Worm (Caenorhabditis elegans): ENCODE data around the gene D1086.3.
A peak's percentile ranks its signal among the peaks of the same experiment; 100 is the strongest.

D1086.3 gene

ce11 chrV:14094546-14094945 is 2.0 kb downstream of the D1086.3 start:
- TF ChIP-seq elt-2 (tag; optimal IDR thresholded peaks at IDR 0.05) (no peak), nhr-237 (tag; optimal IDR thresholded peaks at IDR 0.05) (no peak), aly-2 (tag; optimal IDR thresholded peaks at IDR 0.05) (no peak), hlh-4 (tag; optimal IDR thresholded peaks at IDR 0.05) (no peak), nhr-12 (tag; optimal IDR thresholded peaks at IDR 0.05) (no peak), irx-1 (tag; optimal IDR thresholded peaks at IDR 0.05) (no peak), ztf-4 (tag; optimal IDR thresholded peaks at IDR 0.05) (no peak), snu-23 (GFP tag; optimal IDR thresholded peaks at IDR 0.05) (no peak), unc-30 (tag; optimal IDR thresholded peaks at IDR 0.05) (no peak), lsy-2 (tag; optimal IDR thresholded peaks at IDR 0.05) (no peak), unc-130 (tag; optimal IDR thresholded peaks at IDR 0.05) (no peak), ceh-82 (tag; optimal IDR thresholded peaks at IDR 0.05) (no peak), tlp-1 (tag; optimal IDR thresholded peaks at IDR 0.05) (no peak), swsn-7 (tag; optimal IDR thresholded peaks at IDR 0.05) (no peak), rnt-1 (tag; optimal IDR thresholded peaks at IDR 0.05) (no peak), nhr-90 (tag; optimal IDR thresholded peaks at IDR 0.05; ENCODE audit: poor library complexity) (no peak), ets-5 (GFP tag; IDR thresholded peaks at IDR 0.05) (no peak), ama-1 (optimal IDR thresholded peaks at IDR 0.05) (no peak), mab-9 (GFP tag; IDR thresholded peaks at IDR 0.05) (no peak), nhr-71 (tag; optimal IDR thresholded peaks at IDR 0.05) (no peak)

DNA sequence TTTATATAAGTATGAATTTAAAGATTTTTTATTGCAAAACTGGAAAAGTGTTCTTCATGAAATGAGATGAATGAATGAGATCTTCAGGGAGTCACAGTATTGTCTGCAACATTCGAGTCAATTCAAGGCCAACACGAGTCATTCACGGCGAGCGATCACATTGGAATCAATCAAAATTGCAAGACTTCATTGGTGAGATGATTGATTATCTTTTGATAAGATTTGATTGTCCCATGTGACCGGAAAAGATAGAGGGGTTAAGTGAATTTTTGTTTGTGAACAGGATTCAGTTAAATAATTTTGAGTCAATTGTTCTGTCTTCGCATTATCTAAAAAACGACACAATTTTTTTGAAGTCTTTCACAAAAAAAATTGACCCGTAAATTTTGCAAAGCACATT is 2.4 kb downstream of the D1086.3 start:
- TF ChIP-seq efl-3 (GFP tag; optimal IDR thresholded peaks at IDR 0.05) (no peak), lin-39 (tag; optimal IDR thresholded peaks at IDR 0.05) (no peak), blmp-1 (tag; optimal IDR thresholded peaks at IDR 0.05) (peak; percentile 65), fos-1 (tag; optimal IDR thresholded peaks at IDR 0.05) (no peak), irx-1 (tag; optimal IDR thresholded peaks at IDR 0.05) (no peak), zip-4 (GFP tag; optimal IDR thresholded peaks at IDR 0.05) (no peak), C16A3.4 (tag; optimal IDR thresholded peaks at IDR 0.05) (no peak), zag-1 (tag; optimal IDR thresholded peaks at IDR 0.05) (no peak), snu-23 (GFP tag; optimal IDR thresholded peaks at IDR 0.05) (peak; percentile 60), sox-4 (tag; optimal IDR thresholded peaks at IDR 0.05) (no peak), nhr-11 (tag; optimal IDR thresholded peaks at IDR 0.05) (no peak), mef-2 (tag; optimal IDR thresholded peaks at IDR 0.05) (no peak), vab-15 (tag; optimal IDR thresholded peaks at IDR 0.05) (no peak), lir-3 (tag; optimal IDR thresholded peaks at IDR 0.05; ENCODE audit: poor library complexity) (no peak), efl-1 (optimal IDR thresholded peaks at IDR 0.05) (no peak), efl-1 (GFP tag; optimal IDR thresholded peaks at IDR 0.05 in 1 of 2) (peak in 1 of 2 experiments; percentile 9), sptf-1 (tag; optimal IDR thresholded peaks at IDR 0.05) (no peak), grh-1 (GFP tag; IDR thresholded peaks at IDR 0.05) (peak; percentile 68), nhr-77 (tag; optimal IDR thresholded peaks at IDR 0.05) (no peak), nhr-85 (tag) (peak; percentile 85), sup-37 (GFP tag; optimal IDR thresholded peaks at IDR 0.05) (no peak), rnt-1 (tag; optimal IDR thresholded peaks at IDR 0.05) (no peak), unc-86 (tag; optimal IDR thresholded peaks at IDR 0.05) (no peak), lsy-2 (tag; optimal IDR thresholded peaks at IDR 0.05) (peak in 1 of 2 experiments; percentile 24), unc-130 (tag; optimal IDR thresholded peaks at IDR 0.05) (no peak), unc-62 (GFP tag; optimal IDR thresholded peaks at IDR 0.05) (no peak), nhr-20 (tag; optimal IDR thresholded peaks at IDR 0.05) (peak; percentile 77), C34B4.2 (tag; optimal IDR thresholded peaks at IDR 0.05) (no peak), mdl-1 (tag; optimal IDR thresholded peaks at IDR 0.05) (peak in 1 of 2 experiments; percentile 10), aha-1 (tag; optimal IDR thresholded peaks at IDR 0.05) (no peak), unc-98 (GFP tag; IDR thresholded peaks at IDR 0.05) (no peak), tbx-2 (tag; optimal IDR thresholded peaks at IDR 0.05) (peak; percentile 56), unc-30 (tag; optimal IDR thresholded peaks at IDR 0.05) (no peak), swsn-7 (tag; optimal IDR thresholded peaks at IDR 0.05) (no peak), F16B12.6 (tag; optimal IDR thresholded peaks at IDR 0.05) (no peak), ztf-4 (tag; optimal IDR thresholded peaks at IDR 0.05) (no peak), nhr-71 (tag; optimal IDR thresholded peaks at IDR 0.05) (peak; percentile 66), fkh-4 (tag; optimal IDR thresholded peaks at IDR 0.05; ENCODE audit: borderline replicate concordance) (no peak), ztf-11 (tag; optimal IDR thresholded peaks at IDR 0.05) (no peak), tlp-1 (tag; optimal IDR thresholded peaks at IDR 0.05) (no peak), nhr-47 (tag; optimal IDR thresholded peaks at IDR 0.05) (peak; percentile 20), dpl-1 (GFP tag; optimal IDR thresholded peaks at IDR 0.05) (no peak), dsc-1 (tag; optimal IDR thresholded peaks at IDR 0.05) (no peak)
